Worm (Caenorhabditis elegans) whole organism, young adult: ENCODE measurements around the gene C08E3.15.

Source experiments
- D2030.7 ChIP-seq: fragments of 200-800 bp; sonication (Bioruptor generic); IDR thresholded peaks from 2 replicates; pipeline ENCODE4 v1.3.6; 2022; ENCODE audit warnings: missing genetic modification reagents, missing genetic modification characterization, missing compliant biosample characterization
- F22D6.2 ChIP-seq: sonication (generic microtip); optimal IDR thresholded peaks from 2 replicates; lab custom pipeline; 2016; ENCODE audit warnings: mild to moderate bottlenecking, missing genetic modification characterization, missing compliant biosample characterization
- F23B12.7 ChIP-seq: sonication (generic microtip); optimal IDR thresholded peaks from 2 replicates; lab custom pipeline; 2017; ENCODE audit warnings: missing genetic modification characterization, mild to moderate bottlenecking, missing compliant biosample characterization, antibody characterized with exemption, moderate library complexity; ENCODE audit not compliant: insufficient read depth
- F49E8.2 ChIP-seq: sonication (generic microtip); optimal IDR thresholded peaks from 3 replicates; lab custom pipeline; 2017; ENCODE audit warnings: missing genetic modification characterization, mild to moderate bottlenecking, missing compliant biosample characterization, antibody characterized with exemption, moderate library complexity; ENCODE audit not compliant: insufficient read depth
- K12H6.12 ChIP-seq: fragments of 200-800 bp; sonication (Bioruptor generic); optimal IDR thresholded peaks from 2 replicates; lab custom pipeline; 2018; ENCODE audit warnings: mild to moderate bottlenecking, missing genetic modification characterization, missing compliant biosample characterization
- T07F8.4 ChIP-seq: sonication (generic microtip); optimal IDR thresholded peaks from 2 replicates; lab custom pipeline; 2016; ENCODE audit warnings: mild to moderate bottlenecking, missing genetic modification characterization, moderate library complexity, missing compliant biosample characterization
- T26A5.8 ChIP-seq: sonication (generic microtip); optimal IDR thresholded peaks from 2 replicates; lab custom pipeline; 2016; ENCODE audit warnings: missing genetic modification characterization, missing compliant biosample characterization
- Y67H2A.10 ChIP-seq: fragments of 200-800 bp; sonication (Bioruptor generic); conservative IDR thresholded peaks from 2 replicates; pipeline ENCODE4 v1.3.6; 2022; ENCODE audit warnings: missing genetic modification reagents, missing genetic modification characterization, missing compliant biosample characterization
- akir-1 ChIP-seq: fragments of 200-800 bp; sonication (Bioruptor generic); optimal IDR thresholded peaks from 2 replicates; lab custom pipeline; 2018; ENCODE audit warnings: mild to moderate bottlenecking, missing genetic modification characterization, moderate library complexity, missing compliant biosample characterization
- ama-1 ChIP-seq, 3 experiments: fragments of 150-350 bp in 1 of 3; sonication (generic microtip) in 2 of 3; optimal IDR thresholded peaks; 2 replicates each; lab custom pipeline; 2014 to 2018; ENCODE audit warnings: missing biosample characterization in 2 of 3, missing genetic modification characterization in 2 of 3, missing genetic modification reagents in 2 of 3
- aptf-2 ChIP-seq: fragments of 200-800 bp; sonication (Bioruptor generic); conservative IDR thresholded peaks from 2 replicates; pipeline ENCODE4 v1.3.6; 2022; ENCODE audit warnings: missing genetic modification reagents, missing genetic modification characterization, missing compliant biosample characterization
- atf-7 ChIP-seq: sonication (generic microtip); optimal IDR thresholded peaks from 2 replicates; lab custom pipeline; 2017; ENCODE audit warnings: mild to moderate bottlenecking, missing genetic modification characterization, missing compliant biosample characterization
- ceh-79 ChIP-seq: sonication (generic microtip); optimal IDR thresholded peaks from 2 replicates; lab custom pipeline; 2017; ENCODE audit warnings: mild to moderate bottlenecking, missing genetic modification characterization, missing compliant biosample characterization
- ceh-91 ChIP-seq: fragments of 200-800 bp; sonication (Bioruptor generic); IDR thresholded peaks from 2 replicates; pipeline ENCODE4 v1.3.6; 2022; ENCODE audit warnings: missing genetic modification reagents, missing genetic modification characterization, missing compliant biosample characterization
- efl-1 ChIP-seq: fragments of 150-350 bp; optimal IDR thresholded peaks from 2 replicates; lab custom pipeline; 2014; ENCODE audit warnings: missing biosample characterization, missing genetic modification reagents, missing genetic modification characterization
- hmg-1.2 ChIP-seq: fragments of 200-800 bp; sonication (Bioruptor generic); IDR thresholded peaks from 2 replicates; pipeline ENCODE4 v1.3.6; 2022; ENCODE audit warnings: missing genetic modification reagents, missing genetic modification characterization, missing compliant biosample characterization
- hmg-20 ChIP-seq: fragments of 200-800 bp; sonication (Bioruptor generic); IDR thresholded peaks from 2 replicates; pipeline ENCODE4 v1.3.6; 2022; ENCODE audit warnings: missing genetic modification reagents, missing genetic modification characterization, missing compliant biosample characterization
- lag-1 ChIP-seq: fragments of 200-800 bp; sonication (Bioruptor generic); IDR thresholded peaks from 2 replicates; pipeline ENCODE4 v1.3.6; 2022; ENCODE audit warnings: missing genetic modification reagents, missing genetic modification characterization, missing compliant biosample characterization
- lin-35 ChIP-seq, 3 experiments: fragments of 150-350 bp in 2 of 3; sonication (generic microtip) in 1 of 3; optimal IDR thresholded peaks; 2 replicates each; lab custom pipeline; 2014 to 2018; ENCODE audit warnings: missing biosample characterization in 3 of 3, missing genetic modification characterization in 3 of 3, missing genetic modification reagents in 3 of 3
- lir-1 ChIP-seq: fragments of 200-800 bp; sonication (Bioruptor generic); conservative IDR thresholded peaks from 2 replicates; pipeline ENCODE4 v1.3.6; 2022; ENCODE audit warnings: missing genetic modification reagents, missing genetic modification characterization, missing compliant biosample characterization
- lsl-1 ChIP-seq: fragments of 200-800 bp; sonication (Bioruptor generic); optimal IDR thresholded peaks from 2 replicates; lab custom pipeline; 2018; ENCODE audit warnings: mild to moderate bottlenecking, missing genetic modification characterization, moderate library complexity, missing compliant biosample characterization
- madf-6 ChIP-seq: fragments of 200-800 bp; sonication (Bioruptor generic); IDR thresholded peaks from 2 replicates; pipeline ENCODE4 v1.3.6; 2022; ENCODE audit warnings: missing genetic modification reagents, missing genetic modification characterization, missing compliant biosample characterization
- mel-28 ChIP-seq: sonication (generic microtip); optimal IDR thresholded peaks from 2 replicates; lab custom pipeline; 2016; ENCODE audit warnings: borderline replicate concordance, mild to moderate bottlenecking, missing genetic modification characterization, missing compliant biosample characterization
- nhr-179 ChIP-seq: sonication (generic microtip); optimal IDR thresholded peaks from 2 replicates; lab custom pipeline; 2016; ENCODE audit warnings: mild to moderate bottlenecking, missing genetic modification characterization, missing compliant biosample characterization
- nhr-80 ChIP-seq: sonication (generic microtip); optimal IDR thresholded peaks from 2 replicates; lab custom pipeline; 2016; ENCODE audit warnings: missing genetic modification characterization, missing compliant biosample characterization
- repo-1 ChIP-seq: sonication (generic microtip); optimal IDR thresholded peaks from 2 replicates; lab custom pipeline; 2017; ENCODE audit warnings: mild to moderate bottlenecking, missing genetic modification characterization, missing compliant biosample characterization
- rpc-1 ChIP-seq, 2 experiments: fragments of 150-350 bp in 1 of 2; sonication (generic microtip) in 1 of 2; optimal IDR thresholded peaks; 2 replicates each; lab custom pipeline; 2014 to 2018; ENCODE audit warnings: missing biosample characterization in 1 of 2, missing genetic modification characterization in 1 of 2, missing genetic modification reagents in 1 of 2, missing genotype in 1 of 2
- sdz-38 ChIP-seq: sonication (generic microtip); optimal IDR thresholded peaks from 2 replicates; lab custom pipeline; 2016; ENCODE audit warnings: missing genotype, missing genetic modification characterization, missing compliant biosample characterization
- somi-1 ChIP-seq: fragments of 200-800 bp; sonication (Bioruptor generic); optimal IDR thresholded peaks from 2 replicates; lab custom pipeline; 2018; ENCODE audit warnings: mild to moderate bottlenecking, missing genetic modification characterization, missing compliant biosample characterization
- tbp1 ChIP-seq: fragments of 200-800 bp; sonication (Bioruptor generic); optimal IDR thresholded peaks from 2 replicates; lab custom pipeline; 2018; ENCODE audit warnings: mild to moderate bottlenecking, missing genetic modification characterization, missing compliant biosample characterization
- unc-130 ChIP-seq: sonication (generic microtip); optimal IDR thresholded peaks from 2 replicates; lab custom pipeline; 2016; ENCODE audit warnings: missing genetic modification reagents, missing genetic modification characterization, missing compliant biosample characterization
- unc-62 ChIP-seq: fragments of 150-350 bp; optimal IDR thresholded peaks from 2 replicates; lab custom pipeline; 2014; ENCODE audit warnings: missing biosample characterization, missing genetic modification reagents, missing genetic modification characterization
- ztf-25 ChIP-seq: fragments of 200-800 bp; sonication (Bioruptor generic); IDR thresholded peaks from 2 replicates; pipeline ENCODE4 v1.3.6; 2022; ENCODE audit warnings: missing genetic modification reagents, missing genetic modification characterization, missing compliant biosample characterization
- ztf-28 ChIP-seq: fragments of 200-800 bp; sonication (Bioruptor generic); IDR thresholded peaks from 2 replicates; pipeline ENCODE4 v1.3.6; 2022; ENCODE audit warnings: missing genetic modification reagents, missing genetic modification characterization, missing compliant biosample characterization
- ztf-3 ChIP-seq: fragments of 200-800 bp; sonication (Bioruptor generic); optimal IDR thresholded peaks from 2 replicates; lab custom pipeline; 2018; ENCODE audit warnings: mild to moderate bottlenecking, missing genetic modification characterization, missing compliant biosample characterization

Gene C08E3.15

ce11 chrII:1624572-1624971 lies 3.1 kb downstream of the C08E3.15 start, which contains the start of gene fbxa-160:
Gene fbxa-160, minus strand, starts transcription at chrII:1624672.
- TF ChIP-seq somi-1 (GFP tag; lab: Kevin White, UChicago) (no peak), efl-1 (no peak), repo-1 (tag; lab: Kevin White, UChicago) (no peak), mel-28 (tag; lab: Kevin White, UChicago) (no peak), ztf-3 (GFP tag; lab: Kevin White, UChicago) (no peak), F23B12.7 (tag; lab: Kevin White, UChicago) (no peak), ama-1 (optimal IDR thresholded peaks at IDR 0.05; lab: Kevin White, UChicago) (no peak), ama-1 (GFP tag; optimal IDR thresholded peaks at IDR 0.05; lab: Kevin White, UChicago) (no peak), ceh-79 (tag; lab: Kevin White, UChicago) (no peak), nhr-179 (tag; lab: Kevin White, UChicago) (no peak), F49E8.2 (tag; lab: Kevin White, UChicago) (no peak), atf-7 (no peak), aptf-2 (GFP tag; lab: Robert Waterston, UW) (no peak), T26A5.8 (tag; lab: Kevin White, UChicago) (no peak), lag-1 (GFP tag; lab: Robert Waterston, UW) (no peak), ztf-28 (GFP tag; lab: Robert Waterston, UW) (no peak), hmg-1.2 (no peak), T07F8.4 (tag; lab: Kevin White, UChicago) (no peak)
- TF ChIP-seq, all 124 proteins: peak for 0

- TF ChIP-seq tbp1 (no peak), nhr-80 (tag; lab: Kevin White, UChicago) (peak; percentile 5), Y67H2A.10 (no peak), lir-1 (GFP tag; lab: Robert Waterston, UW) (no peak), sdz-38 (tag; lab: Kevin White, UChicago) (no peak), F22D6.2 (tag; lab: Kevin White, UChicago) (no peak)
Observed at ce11 chrII:1621795-1622194, 5.9 kb downstream of the C08E3.15 start.

- no peak for TF ChIP-seq T07F8.4 (tag; lab: Kevin White, UChicago)
- TF ChIP-seq K12H6.12 (tag; lab: Kevin White, UChicago), result no peak
- TF ChIP-seq D2030.7 (GFP tag; lab: Robert Waterston, UW), result no peak
- no peak for TF ChIP-seq madf-6 (GFP tag; lab: Robert Waterston, UW)
- no peak for TF ChIP-seq lin-35 (GFP tag; optimal IDR thresholded peaks at IDR 0.05; lab: Kevin White, UChicago)
- no peak for TF ChIP-seq unc-62 (GFP tag; lab: Kevin White, UChicago)
- TF ChIP-seq ztf-25 (GFP tag; lab: Robert Waterston, UW), result no peak
- no peak for TF ChIP-seq unc-130 (GFP tag; lab: Kevin White, UChicago)
- TF ChIP-seq ceh-79 (tag; lab: Kevin White, UChicago), result no peak
- TF ChIP-seq ceh-91 (GFP tag; lab: Robert Waterston, UW), result no peak
- no peak for TF ChIP-seq rpc-1 (optimal IDR thresholded peaks at IDR 0.05; lab: Kevin White, UChicago)
- TF ChIP-seq rpc-1 (tag; optimal IDR thresholded peaks at IDR 0.05; lab: Kevin White, UChicago), result no peak
- TF ChIP-seq akir-1 (GFP tag; lab: Kevin White, UChicago), result no peak
- no peak for TF ChIP-seq lsl-1 (GFP tag; lab: Kevin White, UChicago)
- no peak for TF ChIP-seq hmg-20 (GFP tag; lab: Robert Waterston, UW)
Observed at ce11 chrII:1621180-1621579, 6.5 kb downstream of the C08E3.15 start, which contains the start of gene fbxa-158. Gene fbxa-158, minus strand, starts transcription at chrII:1621280.
